Worm (Caenorhabditis elegans) whole organism, young adult: ENCODE measurements around the gene ncx-9.

Source experiments
- F10E7.11 ChIP-seq: sonication (generic microtip); optimal IDR thresholded peaks from 2 replicates; lab custom pipeline; 2017; ENCODE audit warnings: mild to moderate bottlenecking, missing genetic modification characterization, moderate library complexity, missing compliant biosample characterization
- F57C9.4 ChIP-seq: sonication (generic microtip); optimal IDR thresholded peaks from 2 replicates; lab custom pipeline; 2017; ENCODE audit warnings: mild to moderate bottlenecking, missing genetic modification characterization, missing compliant biosample characterization
- K12H6.12 ChIP-seq: fragments of 200-800 bp; sonication (Bioruptor generic); optimal IDR thresholded peaks from 2 replicates; lab custom pipeline; 2018; ENCODE audit warnings: mild to moderate bottlenecking, missing genetic modification characterization, missing compliant biosample characterization
- ama-1 ChIP-seq, 3 experiments: fragments of 150-350 bp in 1 of 3; sonication (generic microtip) in 2 of 3; optimal IDR thresholded peaks; 2 replicates each; lab custom pipeline; 2014 to 2018; ENCODE audit warnings: missing biosample characterization in 2 of 3, missing genetic modification characterization in 2 of 3, missing genetic modification reagents in 2 of 3
- bed-1 ChIP-seq: fragments of 200-800 bp; sonication (Bioruptor generic); IDR thresholded peaks from 2 replicates; pipeline ENCODE4 v1.3.6; 2022; ENCODE audit warnings: missing genetic modification reagents, missing genetic modification characterization, missing compliant biosample characterization
- madf-3 ChIP-seq: fragments of 200-800 bp; sonication (Bioruptor generic); IDR thresholded peaks from 2 replicates; pipeline ENCODE4 v1.3.6; 2022; ENCODE audit warnings: missing genetic modification reagents, missing genetic modification characterization, missing compliant biosample characterization
- mes-4 ChIP-seq: sonication (generic microtip); optimal IDR thresholded peaks from 2 replicates; lab custom pipeline; 2016; ENCODE audit warnings: missing genotype, missing genetic modification characterization, missing compliant biosample characterization
- pha-4 ChIP-seq: fragments of 150-350 bp; sonication (generic microtip); optimal IDR thresholded peaks from 2 replicates; lab custom pipeline; 2014; ENCODE audit warnings: missing biosample characterization, missing genetic modification reagents, missing genetic modification characterization
- repo-1 ChIP-seq: sonication (generic microtip); optimal IDR thresholded peaks from 2 replicates; lab custom pipeline; 2017; ENCODE audit warnings: mild to moderate bottlenecking, missing genetic modification characterization, missing compliant biosample characterization
- sea-2 ChIP-seq: fragments of 200-800 bp; sonication (Bioruptor generic); IDR thresholded peaks from 2 replicates; pipeline ENCODE4 v1.3.6; 2022; ENCODE audit warnings: missing genetic modification characterization, missing compliant biosample characterization
- unc-130 ChIP-seq: sonication (generic microtip); optimal IDR thresholded peaks from 2 replicates; lab custom pipeline; 2016; ENCODE audit warnings: missing genetic modification reagents, missing genetic modification characterization, missing compliant biosample characterization

DNA sequence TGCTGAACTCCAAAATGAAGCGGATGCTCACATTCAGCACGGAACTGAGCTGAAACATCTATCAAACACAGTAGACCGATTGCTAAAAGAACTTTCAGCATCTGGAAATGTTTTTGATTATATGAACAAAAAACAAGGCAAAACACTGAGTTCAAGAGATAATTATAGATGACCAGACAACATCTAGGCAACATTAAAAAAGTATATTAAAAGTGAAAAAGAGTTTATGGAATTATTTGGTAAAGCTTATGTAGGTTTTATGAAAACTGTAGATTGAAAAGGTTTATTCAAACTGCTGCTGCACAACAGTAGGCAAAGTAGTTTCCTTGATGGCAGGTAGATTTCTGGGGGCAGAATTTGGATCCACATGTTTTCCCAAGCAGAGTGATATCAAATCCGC, 41.3 kb upstream of the ncx-9 start, which contains the start of gene K11D12.7:
- TF ChIP-seq mes-4 (tag; lab: Kevin White, UChicago) (no peak), K12H6.12 (tag; lab: Kevin White, UChicago) (no peak), F10E7.11 (no peak), repo-1 (tag; lab: Kevin White, UChicago) (no peak), madf-3 (GFP tag; lab: Robert Waterston, UW) (no peak), sea-2 (no peak), ama-1 (optimal IDR thresholded peaks at IDR 0.05; lab: Kevin White, UChicago) (no peak), ama-1 (GFP tag; optimal IDR thresholded peaks at IDR 0.05; lab: Kevin White, UChicago) (no peak), pha-4 (tag; lab: Kevin White, UChicago) (no peak), bed-1 (GFP tag; lab: Robert Waterston, UW) (no peak), F57C9.4 (tag; lab: Kevin White, UChicago) (no peak), unc-130 (GFP tag; lab: Kevin White, UChicago) (no peak)
